Fruit fly (Drosophila melanogaster) whole organism, embryonic: Measurements from ENCODE around the gene pes.
A peak's percentile ranks its signal among the peaks of the same experiment; 100 is the strongest.

Experiments used
- Atf3 ChIP-seq: fragments of 200-800 bp; sonication (Bioruptor generic); optimal IDR thresholded peaks from 3 replicates; lab custom pipeline; 2016; ENCODE audit warnings: missing biosample characterization, missing genetic modification characterization
- CG10462 ChIP-seq: fragments of 200-800 bp; sonication (Bioruptor generic); optimal IDR thresholded peaks from 2 replicates; lab custom pipeline; 2016; ENCODE audit warnings: missing biosample characterization, missing genetic modification characterization
- CG11723 ChIP-seq: fragments of 200-800 bp; sonication (Bioruptor generic); optimal IDR thresholded peaks from 2 replicates; lab custom pipeline; 2017; ENCODE audit warnings: missing biosample characterization, mild to moderate bottlenecking, missing genetic modification characterization
- CG12155 ChIP-seq: fragments of 200-800 bp; sonication (Bioruptor generic); optimal IDR thresholded peaks from 3 replicates; lab custom pipeline; 2016; ENCODE audit warnings: missing biosample characterization, missing genetic modification characterization
- CG1233 ChIP-seq: fragments of 200-800 bp; sonication (Bioruptor generic); optimal IDR thresholded peaks from 4 replicates; lab custom pipeline; 2018; ENCODE audit warnings: missing biosample characterization, mild to moderate bottlenecking, missing genetic modification characterization
- CG12659 ChIP-seq: fragments of 200-800 bp; sonication (Bioruptor generic); optimal IDR thresholded peaks from 3 replicates; lab custom pipeline; 2017; ENCODE audit warnings: mild to moderate bottlenecking, missing biosample characterization, missing genetic modification reagents, missing genetic modification characterization
- CG12769 ChIP-seq: fragments of 200-800 bp; sonication (Bioruptor generic); optimal IDR thresholded peaks from 2 replicates; lab custom pipeline; 2019; ENCODE audit warnings: missing biosample characterization, mild to moderate bottlenecking, missing genetic modification characterization, moderate library complexity
- CG15011 ChIP-seq: fragments of 200-800 bp; sonication (Bioruptor generic); optimal IDR thresholded peaks from 3 replicates; lab custom pipeline; 2018; ENCODE audit warnings: missing biosample characterization, mild to moderate bottlenecking, missing genetic modification characterization
- CG18476 ChIP-seq: fragments of 200-800 bp; sonication (Bioruptor generic); optimal IDR thresholded peaks from 2 replicates; lab custom pipeline; 2016; ENCODE audit warnings: missing biosample characterization, mild to moderate bottlenecking, missing genetic modification characterization
- CG3281 ChIP-seq: fragments of 200-800 bp; sonication (Bioruptor generic); optimal IDR thresholded peaks from 3 replicates; lab custom pipeline; 2017; ENCODE audit warnings: missing biosample characterization, mild to moderate bottlenecking, missing genetic modification characterization
- CG33213 ChIP-seq: fragments of 200-800 bp; sonication (Bioruptor generic); optimal IDR thresholded peaks from 3 replicates; lab custom pipeline; 2016; ENCODE audit warnings: missing biosample characterization, missing genetic modification characterization
- CG34376 ChIP-seq: fragments of 200-800 bp; sonication (Bioruptor generic); optimal IDR thresholded peaks from 2 replicates; lab custom pipeline; 2018; ENCODE audit warnings: missing biosample characterization, mild to moderate bottlenecking, missing genetic modification characterization
- CG6272 ChIP-seq: fragments of 200-800 bp; sonication (Bioruptor generic); IDR thresholded peaks from 2 replicates; pipeline ENCODE4 v1.3.6; 2022; ENCODE audit warnings: missing biosample characterization, missing genetic modification characterization
- CG6791 ChIP-seq: fragments of 200-800 bp; sonication (Bioruptor generic); IDR thresholded peaks from 3 replicates; pipeline ENCODE4 v1.3.6; 2022; ENCODE audit warnings: missing biosample characterization, missing genetic modification characterization; ENCODE audit not compliant: partially characterized antibody
- CG7372 ChIP-seq: fragments of 200-800 bp; sonication (Bioruptor generic); IDR thresholded peaks from 2 replicates; pipeline ENCODE4 v1.3.6; 2022; ENCODE audit warnings: missing biosample characterization, missing genetic modification characterization
- CG7556 ChIP-seq: fragments of 200-800 bp; sonication (Bioruptor generic); optimal IDR thresholded peaks from 2 replicates; lab custom pipeline; 2017; ENCODE audit warnings: missing biosample characterization, mild to moderate bottlenecking, missing genetic modification characterization
- CG7786 ChIP-seq: fragments of 200-800 bp; sonication (Bioruptor generic); optimal IDR thresholded peaks from 2 replicates; lab custom pipeline; 2016; ENCODE audit warnings: missing biosample characterization, missing genetic modification characterization
- CG8281 ChIP-seq: fragments of 200-800 bp; sonication (Bioruptor generic); optimal IDR thresholded peaks from 2 replicates; lab custom pipeline; 2018; ENCODE audit warnings: missing biosample characterization, mild to moderate bottlenecking, missing genetic modification characterization, moderate library complexity
- CG8478 ChIP-seq: fragments of >200 bp; optimal IDR thresholded peaks from 2 replicates; lab custom pipeline; 2018
- CG8944 ChIP-seq: fragments of 200-800 bp; sonication (Bioruptor generic); optimal IDR thresholded peaks from 3 replicates; lab custom pipeline; 2016; ENCODE audit warnings: missing biosample characterization, missing genetic modification characterization
- CG9609 ChIP-seq: fragments of 200-800 bp; sonication (Bioruptor generic); optimal IDR thresholded peaks from 3 replicates; lab custom pipeline; 2016; ENCODE audit warnings: missing biosample characterization, missing genetic modification characterization
- Dad ChIP-seq: fragments of 200-800 bp; sonication (Bioruptor generic); optimal IDR thresholded peaks from 3 replicates; lab custom pipeline; 2016; ENCODE audit warnings: missing biosample characterization, missing genetic modification characterization
- Hmr ChIP-seq: fragments of 200-800 bp; sonication (Bioruptor generic); optimal IDR thresholded peaks from 3 replicates; lab custom pipeline; 2017; ENCODE audit warnings: mild to moderate bottlenecking, missing biosample characterization, missing genetic modification reagents, missing genetic modification characterization
- Lpt ChIP-seq: fragments of >200 bp; optimal IDR thresholded peaks from 2 replicates; lab custom pipeline; 2018; ENCODE audit warnings: missing biosample characterization, missing genetic modification characterization
- MTF-1 ChIP-seq: fragments of 200-800 bp; sonication (Bioruptor generic); optimal IDR thresholded peaks from 2 replicates; lab custom pipeline; 2018; ENCODE audit warnings: missing biosample characterization, mild to moderate bottlenecking, missing genetic modification characterization, borderline replicate concordance
- Max ChIP-seq: fragments of 200-800 bp; sonication (Bioruptor generic); optimal IDR thresholded peaks from 2 replicates; lab custom pipeline; 2016; ENCODE audit warnings: missing biosample characterization, mild to moderate bottlenecking, missing genetic modification characterization
- Meics ChIP-seq: fragments of 200-800 bp; sonication (Bioruptor generic); optimal IDR thresholded peaks from 2 replicates; lab custom pipeline; 2017; ENCODE audit warnings: missing biosample characterization, mild to moderate bottlenecking, missing genetic modification characterization
- Oaz ChIP-seq: fragments of 200-800 bp; sonication (Bioruptor generic); IDR thresholded peaks from 2 replicates; pipeline ENCODE4 v1.3.6; 2022; ENCODE audit warnings: missing biosample characterization, missing genetic modification characterization
- ab ChIP-seq: fragments of 200-800 bp; sonication (Bioruptor generic); optimal IDR thresholded peaks from 2 replicates; lab custom pipeline; 2016; ENCODE audit warnings: missing biosample characterization, missing genetic modification characterization
- caup ChIP-seq: fragments of 200-800 bp; sonication (Bioruptor generic); optimal IDR thresholded peaks from 3 replicates; lab custom pipeline; 2017; ENCODE audit warnings: missing biosample characterization, mild to moderate bottlenecking, missing genetic modification characterization, moderate library complexity; ENCODE audit not compliant: severe bottlenecking
- cg ChIP-seq: fragments of 200-800 bp; sonication (Bioruptor generic); optimal IDR thresholded peaks from 3 replicates; lab custom pipeline; 2019; ENCODE audit warnings: missing biosample characterization, mild to moderate bottlenecking, missing genetic modification characterization, moderate library complexity
- croc ChIP-seq: fragments of 200-800 bp; sonication (Bioruptor generic); conservative IDR thresholded peaks from 3 replicates; pipeline ENCODE4 v1.3.6; 2022; ENCODE audit warnings: missing biosample characterization, missing genetic modification characterization
- cwo ChIP-seq: fragments of 200-800 bp; sonication (Bioruptor generic); optimal IDR thresholded peaks from 3 replicates; lab custom pipeline; 2017; ENCODE audit warnings: missing biosample characterization, missing genetic modification characterization, mild to moderate bottlenecking, moderate library complexity, missing genetic modification reagents
- ham ChIP-seq: fragments of 200-800 bp; sonication (Bioruptor generic); IDR thresholded peaks from 2 replicates; pipeline ENCODE4 v1.3.6; 2022; ENCODE audit warnings: missing biosample characterization, missing genetic modification characterization
- her ChIP-seq: fragments of 200-800 bp; sonication (Bioruptor generic); optimal IDR thresholded peaks from 2 replicates; lab custom pipeline; 2016; ENCODE audit warnings: missing biosample characterization, missing genetic modification characterization
- jigr1 ChIP-seq: fragments of 200-800 bp; sonication (Bioruptor generic); IDR thresholded peaks from 3 replicates; pipeline ENCODE4 v1.3.6; 2022; ENCODE audit warnings: missing biosample characterization, missing genetic modification characterization
- jing ChIP-seq: fragments of 200-800 bp; sonication (Bioruptor generic); optimal IDR thresholded peaks from 2 replicates; lab custom pipeline; 2018; ENCODE audit warnings: missing biosample characterization, mild to moderate bottlenecking, missing genetic modification characterization
- lilli ChIP-seq: fragments of 200-800 bp; sonication (Bioruptor generic); optimal IDR thresholded peaks from 3 replicates; lab custom pipeline; 2016; ENCODE audit warnings: missing biosample characterization, missing genetic modification characterization
- otp ChIP-seq: fragments of 200-800 bp; sonication (Bioruptor generic); IDR thresholded peaks from 3 replicates; pipeline ENCODE4, ENCODE4 v1.3.6; 2022; ENCODE audit warnings: missing biosample characterization, missing genetic modification characterization
- pfk ChIP-seq: fragments of 200-800 bp; sonication (Bioruptor generic); optimal IDR thresholded peaks from 2 replicates; lab custom pipeline; 2018; ENCODE audit warnings: missing biosample characterization, mild to moderate bottlenecking, missing genetic modification characterization, moderate library complexity
- pnt ChIP-seq: fragments of 200-800 bp; sonication (Bioruptor generic); optimal IDR thresholded peaks from 3 replicates; lab custom pipeline; 2016; ENCODE audit warnings: missing biosample characterization, missing genetic modification characterization
- sd ChIP-seq: fragments of 200-800 bp; sonication (Bioruptor generic); optimal IDR thresholded peaks from 3 replicates; lab custom pipeline; 2018; ENCODE audit warnings: missing biosample characterization, mild to moderate bottlenecking, missing genetic modification characterization, moderate library complexity
- sug ChIP-seq: fragments of 200-800 bp; optimal IDR thresholded peaks from 2 replicates; lab custom pipeline; 2019; ENCODE audit warnings: missing biosample characterization, mild to moderate bottlenecking, missing genetic modification characterization, moderate library complexity
- tgo ChIP-seq: fragments of 200-800 bp; sonication (Bioruptor generic); IDR thresholded peaks from 3 replicates; pipeline ENCODE4 v1.3.6; 2022; ENCODE audit warnings: missing biosample characterization, missing genetic modification characterization
- tll ChIP-seq, 2 experiments: fragments of 200-800 bp in 1 of 2; fragments of >200 bp in 1 of 2; sonication (Bioruptor generic) in 1 of 2; optimal IDR thresholded peaks; 2 replicates each; lab custom pipeline; 2017 to 2019; ENCODE audit warnings: missing biosample characterization in 2 of 2, missing genetic modification characterization in 2 of 2, mild to moderate bottlenecking in 1 of 2, moderate library complexity in 1 of 2
- tup ChIP-seq: fragments of 200-800 bp; sonication (Bioruptor generic); optimal IDR thresholded peaks from 2 replicates; lab custom pipeline; 2016; ENCODE audit warnings: missing biosample characterization, mild to moderate bottlenecking, missing genetic modification characterization, moderate library complexity
- vnd ChIP-seq: fragments of 200-800 bp; sonication (Bioruptor generic); IDR thresholded peaks from 3 replicates; pipeline ENCODE4 v1.3.6; 2022; ENCODE audit warnings: missing biosample characterization, missing genetic modification characterization; ENCODE audit not compliant: partially characterized antibody
- vvl ChIP-seq: fragments of 200-800 bp; sonication (Bioruptor generic); IDR thresholded peaks from 2 replicates; pipeline ENCODE4 v1.3.6; 2022; ENCODE audit warnings: missing biosample characterization, missing genetic modification characterization
- zen ChIP-seq: fragments of 200-800 bp; sonication (Bioruptor generic); optimal IDR thresholded peaks from 3 replicates; lab custom pipeline; 2018; ENCODE audit warnings: missing biosample characterization, mild to moderate bottlenecking, missing genetic modification characterization, moderate library complexity

The pes gene

dm6 chr2L:8010602-8011455 is 16.8 kb upstream of the pes start, which contains the start of the genes Glyat and Tg (continued):
- no peak for TF ChIP-seq caup (GFP tag; lab: Kevin White, UChicago)
- TF ChIP-seq CG15011 (GFP tag; lab: Kevin White, UChicago), result no peak
- TF ChIP-seq Hmr (GFP tag; lab: Kevin White, UChicago), result peak; percentile 19
- peak; percentile 69 for TF ChIP-seq CG6791 (GFP tag; lab: Robert Waterston, UW)
- peak; percentile 29 for TF ChIP-seq CG3281 (GFP tag; lab: Kevin White, UChicago)
- peak; percentile 27; the same call in 1 of the 2 replicates for TF ChIP-seq CG7372 (GFP tag; lab: Robert Waterston, UW)
- no peak for TF ChIP-seq CG6272 (GFP tag; lab: Robert Waterston, UW)
- peak; percentile 36 for TF ChIP-seq CG12659 (GFP tag; lab: Kevin White, UChicago)
- TF ChIP-seq zen (tag; lab: Kevin White, UChicago), result no peak
- no peak for TF ChIP-seq ab (GFP tag; lab: Kevin White, UChicago)
- peak; percentile 20 for TF ChIP-seq Meics (GFP tag; lab: Kevin White, UChicago)
- peak; percentile 2 for TF ChIP-seq CG18476 (GFP tag; lab: Kevin White, UChicago)
- peak; percentile 1 for TF ChIP-seq cwo (GFP tag; lab: Kevin White, UChicago)
- no peak for TF ChIP-seq pnt
- TF ChIP-seq her (GFP tag; lab: Kevin White, UChicago), result peak; percentile 99
- no peak for TF ChIP-seq tgo (GFP tag; lab: Robert Waterston, UW)
- TF ChIP-seq CG8478, result no peak
- TF ChIP-seq pfk (GFP tag; lab: Kevin White, UChicago), result no peak
- TF ChIP-seq CG9609 (GFP tag; lab: Kevin White, UChicago), result no peak
- 0 out of 3 replicates have a peak, but pooled peaks have one; percentile 21 for TF ChIP-seq vnd (GFP tag; lab: Robert Waterston, UW)
- no peak for TF ChIP-seq CG12155
- TF ChIP-seq Lpt, result no peak
- no peak for TF ChIP-seq CG7556
- peak; percentile 67 for TF ChIP-seq vvl (GFP tag; lab: Robert Waterston, UW)
- no peak for TF ChIP-seq CG7786 (GFP tag; lab: Kevin White, UChicago)
- no peak for TF ChIP-seq Atf3 (GFP tag; lab: Kevin White, UChicago)
- TF ChIP-seq CG10462, result no peak
- no peak for TF ChIP-seq CG34376 (GFP tag; lab: Kevin White, UChicago)
- no peak for TF ChIP-seq MTF-1 (GFP tag; lab: Kevin White, UChicago)
- TF ChIP-seq tll (GFP tag; optimal IDR thresholded peaks at IDR 0.05; lab: Kevin White, UChicago), result no peak
- TF ChIP-seq croc, result no peak
- no peak for TF ChIP-seq tup (GFP tag; lab: Kevin White, UChicago)
- TF ChIP-seq ham, result no peak
- TF ChIP-seq lilli (GFP tag; lab: Kevin White, UChicago), result no peak
- TF ChIP-seq jing (GFP tag; lab: Kevin White, UChicago), result no peak
- TF ChIP-seq Max (GFP tag; lab: Kevin White, UChicago), result no peak
- TF ChIP-seq sug (tag; lab: Kevin White, UChicago), result peak; percentile 19
- no peak for TF ChIP-seq CG8281 (tag; lab: Kevin White, UChicago)
- no peak for TF ChIP-seq CG11723 (GFP tag; lab: Kevin White, UChicago)
- no peak for TF ChIP-seq jigr1 (GFP tag; lab: Robert Waterston, UW)
- no peak for TF ChIP-seq cg (GFP tag; lab: Kevin White, UChicago)
- TF ChIP-seq Oaz (GFP tag; lab: Robert Waterston, UW), result no peak
- TF ChIP-seq otp, result no peak
- TF ChIP-seq CG8944 (GFP tag; lab: Kevin White, UChicago), result no peak
- peak; percentile 12 for TF ChIP-seq CG12769
- no peak for TF ChIP-seq Dad (GFP tag; lab: Kevin White, UChicago)
- peak; percentile 49 for TF ChIP-seq sd (tag; lab: Kevin White, UChicago)
- no peak for TF ChIP-seq CG1233 (GFP tag; lab: Kevin White, UChicago)
- TF ChIP-seq CG33213 (GFP tag; lab: Kevin White, UChicago), result no peak
